Worm (Caenorhabditis elegans): ENCODE data around the gene fbxb-5.

ce11 chrII:1722394-1722793 lies at the start of gene fbxb-5, which contains the start of gene btb-8:
- no peak for TF ChIP-seq unc-62 (GFP tag; optimal IDR thresholded peaks at IDR 0.05)
- TF ChIP-seq lin-15B (tag; optimal IDR thresholded peaks at IDR 0.05) = no peak
- no peak for TF ChIP-seq blmp-1 (tag; optimal IDR thresholded peaks at IDR 0.05)
- TF ChIP-seq ets-5 (GFP tag; IDR thresholded peaks at IDR 0.05) = no peak
- no peak for TF ChIP-seq ces-1 (GFP tag; optimal IDR thresholded peaks at IDR 0.05)
- TF ChIP-seq alr-1 (tag; optimal IDR thresholded peaks at IDR 0.05; ENCODE audit: borderline replicate concordance) = no peak
- TF ChIP-seq egl-27 (tag; optimal IDR thresholded peaks at IDR 0.05) = no peak
- TF ChIP-seq unc-98 (GFP tag; IDR thresholded peaks at IDR 0.05) = no peak
- no peak for TF ChIP-seq nhr-237 (tag; optimal IDR thresholded peaks at IDR 0.05)
- no peak for TF ChIP-seq nhr-90 (tag; optimal IDR thresholded peaks at IDR 0.05; ENCODE audit: poor library complexity)

Measured in whole organism, L1 larva.